Fruit fly (Drosophila melanogaster) whole organism, embryonic: Measurements from ENCODE around the gene Muc68Ca.

ENCODE experiments used
- ATbp ChIP-seq: fragments of 200-800 bp; sonication (Bioruptor generic); optimal IDR thresholded peaks from 2 replicates; lab custom pipeline; 2017; ENCODE audit warnings: missing biosample characterization, mild to moderate bottlenecking, missing genetic modification characterization, missing genetic modification reagents
- BEAF-32 ChIP-seq: fragments of 200-800 bp; sonication (Bioruptor generic); optimal IDR thresholded peaks from 3 replicates; lab custom pipeline; 2017; ENCODE audit warnings: missing biosample characterization, missing genetic modification characterization, mild to moderate bottlenecking, moderate library complexity, missing genetic modification reagents
- CG11247 ChIP-seq: fragments of 200-800 bp; sonication (Bioruptor generic); IDR thresholded peaks from 2 replicates; pipeline ENCODE4 v1.3.6; 2022; ENCODE audit warnings: missing biosample characterization, missing genetic modification characterization
- CG12391 ChIP-seq: fragments of 200-800 bp; sonication (Bioruptor generic); optimal IDR thresholded peaks from 3 replicates; lab custom pipeline; 2018; ENCODE audit warnings: missing biosample characterization, mild to moderate bottlenecking, missing genetic modification characterization, moderate library complexity
- CG1603 ChIP-seq: fragments of 200-800 bp; sonication (Bioruptor generic); optimal IDR thresholded peaks from 2 replicates; lab custom pipeline; 2019; ENCODE audit warnings: missing biosample characterization, mild to moderate bottlenecking, missing genetic modification characterization, moderate library complexity
- CG17186 ChIP-seq: fragments of 200-800 bp; sonication (Bioruptor generic); optimal IDR thresholded peaks from 3 replicates; lab custom pipeline; 2017; ENCODE audit warnings: missing biosample characterization, missing genetic modification reagents, missing genetic modification characterization
- CG31224 ChIP-seq: fragments of 200-800 bp; sonication (Bioruptor generic); IDR thresholded peaks from 2 replicates; pipeline ENCODE4 v1.3.6; 2022; ENCODE audit warnings: missing biosample characterization, missing genetic modification characterization
- CG3407 ChIP-seq: fragments of 200-800 bp; sonication (Bioruptor generic); optimal IDR thresholded peaks from 2 replicates; lab custom pipeline; 2018; ENCODE audit warnings: missing biosample characterization, mild to moderate bottlenecking, missing genetic modification characterization
- CG34376 ChIP-seq: fragments of 200-800 bp; sonication (Bioruptor generic); optimal IDR thresholded peaks from 2 replicates; lab custom pipeline; 2018; ENCODE audit warnings: missing biosample characterization, mild to moderate bottlenecking, missing genetic modification characterization
- CG4360 ChIP-seq: fragments of 200-800 bp; sonication (Bioruptor generic); IDR thresholded peaks from 2 replicates; pipeline ENCODE4 v1.3.6; 2022; ENCODE audit warnings: missing biosample characterization, missing genetic modification characterization
- CG4707 ChIP-seq: fragments of 200-800 bp; sonication (Bioruptor generic); optimal IDR thresholded peaks from 2 replicates; lab custom pipeline; 2018; ENCODE audit warnings: missing biosample characterization, mild to moderate bottlenecking, missing genetic modification characterization, moderate library complexity
- CG9215 ChIP-seq: fragments of 200-800 bp; sonication (Bioruptor generic); IDR thresholded peaks from 2 replicates; pipeline ENCODE4 v1.3.6; 2022; ENCODE audit warnings: missing biosample characterization, missing genetic modification characterization
- CG9817 ChIP-seq: fragments of 200-800 bp; sonication (Bioruptor generic); optimal IDR thresholded peaks from 2 replicates; lab custom pipeline; 2018; ENCODE audit warnings: missing biosample characterization, mild to moderate bottlenecking, missing genetic modification characterization, moderate library complexity
- Camta ChIP-seq: fragments of 200-800 bp; sonication (Bioruptor generic); optimal IDR thresholded peaks from 2 replicates; lab custom pipeline; 2016; ENCODE audit warnings: missing biosample characterization, missing genetic modification characterization
- CoRest ChIP-seq: fragments of 200-800 bp; sonication (Bioruptor generic); optimal IDR thresholded peaks from 3 replicates; lab custom pipeline; 2018; ENCODE audit warnings: missing biosample characterization, mild to moderate bottlenecking, missing genetic modification characterization, moderate library complexity
- Deaf1 ChIP-seq: fragments of 200-800 bp; optimal IDR thresholded peaks from 3 replicates; lab custom pipeline; 2019; ENCODE audit warnings: missing biosample characterization, mild to moderate bottlenecking, missing genetic modification characterization, moderate library complexity
- E2f1 ChIP-seq: fragments of 200-800 bp; sonication (Bioruptor generic); IDR thresholded peaks from 2 replicates; pipeline ENCODE4 v1.3.6; 2022; ENCODE audit warnings: missing biosample characterization, missing genetic modification characterization
- HHEX ChIP-seq: fragments of 200-800 bp; sonication (Bioruptor generic); optimal IDR thresholded peaks from 3 replicates; lab custom pipeline; 2017; ENCODE audit warnings: missing biosample characterization, mild to moderate bottlenecking, missing genetic modification characterization, missing genetic modification reagents
- Hmr ChIP-seq: fragments of 200-800 bp; sonication (Bioruptor generic); optimal IDR thresholded peaks from 3 replicates; lab custom pipeline; 2017; ENCODE audit warnings: mild to moderate bottlenecking, missing biosample characterization, missing genetic modification reagents, missing genetic modification characterization
- Lpt ChIP-seq: fragments of >200 bp; optimal IDR thresholded peaks from 2 replicates; lab custom pipeline; 2018; ENCODE audit warnings: missing biosample characterization, missing genetic modification characterization
- Med ChIP-seq: fragments of 200-800 bp; sonication (Bioruptor generic); peaks from one replicate; lab custom pipeline; 2016; ENCODE audit warnings: missing biosample characterization, missing genetic modification characterization, mild to moderate bottlenecking, inconsistent platforms, moderate library complexity
- NK7.1 ChIP-seq: fragments of 200-800 bp; sonication (Bioruptor generic); optimal IDR thresholded peaks from 3 replicates; lab custom pipeline; 2016; ENCODE audit warnings: missing biosample characterization, missing genetic modification characterization
- Oli ChIP-seq: fragments of 200-800 bp; sonication (Bioruptor generic); optimal IDR thresholded peaks from 2 replicates; lab custom pipeline; 2018; ENCODE audit warnings: missing biosample characterization, mild to moderate bottlenecking, missing genetic modification characterization, moderate library complexity
- Optix ChIP-seq: fragments of 200-800 bp; sonication (Bioruptor generic); IDR thresholded peaks from 3 replicates; pipeline ENCODE4 v1.3.6; 2022; ENCODE audit warnings: missing biosample characterization, missing genetic modification characterization
- Ptx1 ChIP-seq: fragments of 200-800 bp; sonication (Bioruptor generic); IDR thresholded peaks from 2 replicates; pipeline ENCODE4 v1.3.6; 2022; ENCODE audit warnings: missing biosample characterization, missing genetic modification characterization
- Xbp1 ChIP-seq: fragments of 200-800 bp; sonication (Bioruptor generic); optimal IDR thresholded peaks from 3 replicates; lab custom pipeline; 2016; ENCODE audit warnings: missing biosample characterization, mild to moderate bottlenecking, missing genetic modification characterization
- amos ChIP-seq: fragments of 200-800 bp; sonication (Bioruptor generic); IDR thresholded peaks from 2 replicates; pipeline ENCODE4 v1.3.6; 2022; ENCODE audit warnings: missing biosample characterization, missing genetic modification characterization; ENCODE audit not compliant: partially characterized antibody
- aop ChIP-seq: fragments of 200-800 bp; sonication (Bioruptor generic); IDR thresholded peaks from 2 replicates; pipeline ENCODE4 v1.3.6; 2022; ENCODE audit warnings: missing biosample characterization, missing genetic modification characterization
- ap ChIP-seq: fragments of 200-800 bp; sonication (Bioruptor generic); IDR thresholded peaks from 2 replicates; pipeline ENCODE4 v1.3.6; 2022; ENCODE audit warnings: missing biosample characterization, missing genetic modification characterization
- ase ChIP-seq: fragments of 200-800 bp; sonication (Bioruptor generic); IDR thresholded peaks from 3 replicates; pipeline ENCODE4 v1.3.6; 2022; ENCODE audit warnings: missing biosample characterization, missing genetic modification characterization
- br ChIP-seq: fragments of >200 bp; optimal IDR thresholded peaks from 2 replicates; lab custom pipeline; 2017
- cad ChIP-seq: fragments of >200 bp; optimal IDR thresholded peaks from 2 replicates; lab custom pipeline; 2017; ENCODE audit warnings: missing biosample characterization, missing genetic modification characterization
- chn ChIP-seq: fragments of 200-800 bp; sonication (Bioruptor generic); optimal IDR thresholded peaks from 2 replicates; lab custom pipeline; 2016; ENCODE audit warnings: missing biosample characterization, missing genetic modification characterization
- crp ChIP-seq, 2 experiments: fragments of 200-800 bp; sonication (Bioruptor generic); optimal IDR thresholded peaks; 2 replicates in 1 of 2; 3 replicates in 1 of 2; lab custom pipeline; 2017; ENCODE audit warnings: missing biosample characterization in 2 of 2, missing genetic modification characterization in 2 of 2, mild to moderate bottlenecking in 1 of 2, moderate library complexity in 1 of 2
- danr ChIP-seq: fragments of 200-800 bp; sonication (Bioruptor generic); IDR thresholded peaks from 2 replicates; pipeline ENCODE4 v1.3.6; 2022; ENCODE audit warnings: missing biosample characterization, missing genetic modification characterization
- eve ChIP-seq, 2 experiments: fragments of >200 bp; optimal IDR thresholded peaks; 2 replicates each; lab custom pipeline; 2017; ENCODE audit warnings: missing biosample characterization in 2 of 2, missing genetic modification characterization in 2 of 2
- fd64A ChIP-seq: fragments of 200-800 bp; sonication (Bioruptor generic); optimal IDR thresholded peaks from 3 replicates; lab custom pipeline; 2018; ENCODE audit warnings: missing biosample characterization, mild to moderate bottlenecking, missing genetic modification characterization
- fu2 ChIP-seq: fragments of 200-800 bp; sonication (Bioruptor generic); optimal IDR thresholded peaks from 2 replicates; lab custom pipeline; 2016; ENCODE audit warnings: missing biosample characterization, missing genetic modification characterization
- grn ChIP-seq: fragments of 200-800 bp; sonication (Bioruptor generic); optimal IDR thresholded peaks from 3 replicates; lab custom pipeline; 2017; ENCODE audit warnings: missing biosample characterization, missing genetic modification characterization
- nom ChIP-seq: fragments of 200-800 bp; sonication (Bioruptor generic); optimal IDR thresholded peaks from 2 replicates; lab custom pipeline; 2017; ENCODE audit warnings: missing biosample characterization, missing genetic modification characterization, mild to moderate bottlenecking, moderate library complexity, missing genetic modification reagents
- otp ChIP-seq: fragments of 200-800 bp; sonication (Bioruptor generic); IDR thresholded peaks from 3 replicates; pipeline ENCODE4, ENCODE4 v1.3.6; 2022; ENCODE audit warnings: missing biosample characterization, missing genetic modification characterization
- pan ChIP-seq, 4 experiments: fragments of >200 bp in 3 of 4; fragments of 200-800 bp in 1 of 4; sonication (Bioruptor generic) in 1 of 4; optimal IDR thresholded peaks in 3 of 4; IDR thresholded peaks in 1 of 4; 2 replicates each; pipeline versions ENCODE4 v1.3.6 to Lab custom; 2017 to 2022; ENCODE audit warnings: missing biosample characterization in 2 of 4, missing genetic modification characterization in 2 of 4, mixed read lengths in 1 of 4
- ro ChIP-seq: fragments of 200-800 bp; sonication (Bioruptor generic); IDR thresholded peaks from 2 replicates; pipeline ENCODE4 v1.3.6; 2022; ENCODE audit warnings: missing biosample characterization, missing genetic modification characterization
- sd ChIP-seq: fragments of 200-800 bp; sonication (Bioruptor generic); optimal IDR thresholded peaks from 3 replicates; lab custom pipeline; 2018; ENCODE audit warnings: missing biosample characterization, mild to moderate bottlenecking, missing genetic modification characterization, moderate library complexity
- shn ChIP-seq: fragments of 200-800 bp; sonication (Bioruptor generic); optimal IDR thresholded peaks from 3 replicates; lab custom pipeline; 2016; ENCODE audit warnings: missing biosample characterization, missing genetic modification characterization
- tap ChIP-seq: fragments of 200-800 bp; optimal IDR thresholded peaks from 3 replicates; lab custom pipeline; 2019; ENCODE audit warnings: missing biosample characterization, mild to moderate bottlenecking, missing genetic modification characterization, moderate library complexity
- tx ChIP-seq: fragments of 200-800 bp; sonication (Bioruptor generic); optimal IDR thresholded peaks from 2 replicates; lab custom pipeline; 2016; ENCODE audit warnings: missing biosample characterization, missing genetic modification characterization
- vnd ChIP-seq: fragments of 200-800 bp; sonication (Bioruptor generic); IDR thresholded peaks from 3 replicates; pipeline ENCODE4 v1.3.6; 2022; ENCODE audit warnings: missing biosample characterization, missing genetic modification characterization; ENCODE audit not compliant: partially characterized antibody

The Muc68Ca gene

dm6 chr3L:11587720-11588580 is 32.0 kb downstream of the Muc68Ca start, which contains the start of gene rt (continued):
- TF ChIP-seq fd64A (GFP tag; lab: Kevin White, UChicago) = peak; percentile 24
- no peak for TF ChIP-seq amos (GFP tag; lab: Robert Waterston, UW)
- TF ChIP-seq CG4360 (GFP tag; lab: Robert Waterston, UW) = no peak
- no peak for TF ChIP-seq NK7.1
- no peak for TF ChIP-seq Lpt (GFP tag; lab: Kevin White, UChicago)
- no peak for TF ChIP-seq Hmr
- no peak for TF ChIP-seq eve (GFP tag; optimal IDR thresholded peaks at IDR 0.05; lab: Kevin White, UChicago)
- TF ChIP-seq Ptx1 (GFP tag; lab: Robert Waterston, UW) = no peak; the same call in 1 of the 2 replicates
- TF ChIP-seq CG1603 = peak; percentile 58
- TF ChIP-seq ATbp = peak; percentile 61
- no peak for TF ChIP-seq BEAF-32
- TF ChIP-seq tx (GFP tag; lab: Kevin White, UChicago) = no peak
- no peak for TF ChIP-seq Camta (GFP tag; lab: Kevin White, UChicago)
- TF ChIP-seq ap = no peak
- TF ChIP-seq Med = peak; percentile 52
- 0 out of 3 replicates have a peak, but pooled peaks have one; percentile 49 for TF ChIP-seq otp (GFP tag; lab: Robert Waterston, UW)
- no peak for TF ChIP-seq nom
- no peak for TF ChIP-seq grn
- TF ChIP-seq CoRest (tag; lab: Kevin White, UChicago) = peak; percentile 70
- peak; percentile 29; the same call in 1 of the 2 replicates for TF ChIP-seq CG31224 (GFP tag; lab: Robert Waterston, UW)
- TF ChIP-seq fu2 (GFP tag; lab: Kevin White, UChicago) = no peak
- TF ChIP-seq crp (GFP tag; optimal IDR thresholded peaks at IDR 0.05; lab: Kevin White, UChicago) = no peak
- TF ChIP-seq Optix (GFP tag; lab: Robert Waterston, UW) = no peak
- TF ChIP-seq CG11247 (GFP tag; lab: Robert Waterston, UW) = no peak
- peak; percentile 37; the same call in 1 of the 2 replicates for TF ChIP-seq aop (GFP tag; lab: Robert Waterston, UW)
- no peak for TF ChIP-seq shn (GFP tag; lab: Kevin White, UChicago)
- no peak for TF ChIP-seq CG17186 (GFP tag; lab: Kevin White, UChicago)
- 0 out of 2 replicates have a peak, but pooled peaks have one; percentile 51 for TF ChIP-seq E2f1
- peak; percentile 6 for TF ChIP-seq Deaf1
- TF ChIP-seq Xbp1 = peak; percentile 52
- no peak for TF ChIP-seq CG34376 (GFP tag; lab: Kevin White, UChicago)
- TF ChIP-seq danr (GFP tag; lab: Robert Waterston, UW) = no peak
- peak; percentile 66 for TF ChIP-seq Oli (tag; lab: Kevin White, UChicago)
- TF ChIP-seq ro (GFP tag; lab: Robert Waterston, UW) = no peak
- TF ChIP-seq CG9817 (tag; lab: Kevin White, UChicago) = peak; percentile 6
- TF ChIP-seq vnd (GFP tag; lab: Robert Waterston, UW) = no peak
- peak; percentile 55 for TF ChIP-seq chn (GFP tag; lab: Kevin White, UChicago)
- TF ChIP-seq CG12391 (tag; lab: Kevin White, UChicago) = peak; percentile 59
- peak; percentile 37 for TF ChIP-seq HHEX (GFP tag; lab: Kevin White, UChicago)
- TF ChIP-seq cad (GFP tag; lab: Kevin White, UChicago) = no peak
- peak; percentile 27 for TF ChIP-seq tap (tag; lab: Kevin White, UChicago)
- peak; percentile 90 for TF ChIP-seq sd (tag; lab: Kevin White, UChicago)
- TF ChIP-seq br (lab: Kevin White, UChicago) = no peak
- TF ChIP-seq CG9215 = no peak
- TF ChIP-seq pan (optimal IDR thresholded peaks at IDR 0.05; lab: Kevin White, UChicago) = no peak
- no peak for TF ChIP-seq pan (GFP tag; optimal IDR thresholded peaks at IDR 0.05 in 1 of 2, IDR thresholded peaks at IDR 0.05 in 1 of 2)
- TF ChIP-seq ase (GFP tag; lab: Robert Waterston, UW) = 0 out of 3 replicates have a peak, but pooled peaks have one; percentile 47
- peak; percentile 97 for TF ChIP-seq CG4707 (GFP tag; lab: Kevin White, UChicago)
- peak; percentile 68 for TF ChIP-seq CG3407 (GFP tag; lab: Kevin White, UChicago)
